Worm (Caenorhabditis elegans): ENCODE data around the gene ZC404.15.

The ZC404.15 gene

DNA sequence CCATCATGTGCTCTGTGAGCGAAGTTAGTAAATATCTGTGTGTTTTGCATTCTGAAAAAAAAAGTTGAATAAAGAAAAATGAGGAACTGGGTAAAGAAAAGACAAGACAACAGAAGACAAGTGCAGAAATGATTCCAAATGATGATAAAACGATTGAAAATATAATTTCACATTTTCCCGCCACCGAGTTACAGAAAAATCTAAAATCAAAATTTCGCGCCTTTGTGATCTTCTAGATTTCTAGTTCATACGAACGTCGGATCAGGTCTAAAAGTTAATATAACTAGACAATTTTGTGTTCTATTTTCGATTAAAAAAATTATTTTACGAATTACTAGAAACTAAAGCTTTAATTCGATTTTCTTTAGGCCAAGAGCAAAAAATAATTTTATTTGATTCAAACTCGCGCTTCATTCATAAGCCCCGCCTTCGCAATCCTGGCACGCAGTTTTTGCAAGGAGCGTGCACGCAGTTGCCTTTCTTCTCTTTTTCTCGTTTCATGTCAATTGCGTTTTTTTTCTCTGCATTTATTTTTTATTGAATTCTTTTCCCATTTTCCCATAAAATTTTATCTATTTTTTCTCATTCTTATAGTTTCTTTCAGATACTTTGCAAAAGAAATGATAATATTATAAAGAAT is 4.7 kb downstream of the ZC404.15 start, which contains the start of the genes spn-4 and spe-39 (continued):
- TF ChIP-seq grh-1 (GFP tag; IDR thresholded peaks at IDR 0.05) (peak; percentile 35), alr-1 (tag; optimal IDR thresholded peaks at IDR 0.05; ENCODE audit: borderline replicate concordance) (no peak), ztf-11 (tag; optimal IDR thresholded peaks at IDR 0.05) (peak in 1 of 2 experiments; percentile 72)

DNA sequence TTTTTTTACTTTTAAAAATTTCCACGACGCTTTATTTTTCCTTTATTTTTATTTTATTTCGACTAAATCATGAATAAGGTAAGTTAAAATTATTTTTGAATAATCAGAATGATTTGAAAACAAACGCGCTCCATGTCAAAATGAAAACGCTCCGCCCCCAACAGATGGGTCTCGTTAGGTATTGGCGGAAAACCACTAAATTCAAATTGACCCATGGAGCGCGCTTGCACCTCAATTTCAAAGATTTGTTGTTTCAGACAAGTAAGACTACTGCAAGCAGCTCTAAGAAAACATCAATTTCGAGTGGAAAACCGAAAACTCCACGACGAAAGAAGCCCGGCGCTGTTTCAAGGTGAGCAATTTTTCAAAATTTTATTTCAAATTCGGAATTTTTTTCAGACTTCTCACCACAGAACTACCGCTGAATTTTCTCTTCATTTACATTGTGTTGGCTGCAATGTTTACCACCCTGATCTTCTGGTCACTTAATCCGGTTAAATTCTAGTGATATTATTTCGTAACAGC is 7.7 kb downstream of the ZC404.15 start, which contains the start of gene ZC404.2:
Gene ZC404.2 (plus strand): TSS at position 47 of the 525 bp plus-strand sequence.
- TF ChIP-seq efl-1 (optimal IDR thresholded peaks at IDR 0.05) (peak in 1 of 2 experiments; percentile 68), efl-1 (GFP tag; optimal IDR thresholded peaks at IDR 0.05 in 1 of 2) (peak; percentile 38 to 86), lin-35 (GFP tag; optimal IDR thresholded peaks at IDR 0.05) (peak in 1 of 2 experiments; percentile 30), dpl-1 (GFP tag; optimal IDR thresholded peaks at IDR 0.05) (peak in 1 of 3 experiments; percentile 43), sptf-1 (tag; optimal IDR thresholded peaks at IDR 0.05) (no peak)

DNA sequence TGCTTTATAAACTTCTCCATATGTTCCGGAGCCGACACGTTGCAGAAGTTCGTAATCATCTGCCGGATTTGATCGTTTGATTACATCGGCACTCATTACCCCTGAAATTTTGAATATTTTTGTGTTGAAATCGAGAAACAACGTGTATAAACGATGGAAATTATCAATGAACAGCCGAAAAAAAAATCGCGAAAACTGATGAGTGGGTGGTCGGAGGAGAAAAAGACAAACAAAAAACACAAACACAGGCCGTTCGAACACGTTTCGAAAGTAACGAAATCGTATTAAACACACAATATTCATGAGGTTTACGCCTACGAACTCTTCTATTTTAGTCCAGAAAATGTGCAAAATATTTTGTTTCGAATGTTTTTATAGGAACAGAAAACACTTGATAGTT is 12.3 kb downstream of the ZC404.15 start, which contains the start of gene gck-2:
Gene gck-2 (minus strand): TSS at position 101 of the 400 bp plus-strand sequence.
- TF ChIP-seq nhr-28 (tag; optimal IDR thresholded peaks at IDR 0.05), result no peak
- TF ChIP-seq unc-130 (tag; optimal IDR thresholded peaks at IDR 0.05), result no peak
- TF ChIP-seq aha-1 (tag; optimal IDR thresholded peaks at IDR 0.05), result no peak
- TF ChIP-seq vab-15 (tag; optimal IDR thresholded peaks at IDR 0.05), result no peak
- TF ChIP-seq ceh-8 (GFP tag; optimal IDR thresholded peaks at IDR 0.05), result no peak
- no peak for TF ChIP-seq unc-98 (GFP tag; IDR thresholded peaks at IDR 0.05)
- no peak for TF ChIP-seq elt-2 (tag; optimal IDR thresholded peaks at IDR 0.05)
- no peak for TF ChIP-seq dsc-1 (tag; optimal IDR thresholded peaks at IDR 0.05)
- no peak for TF ChIP-seq snu-23 (GFP tag; optimal IDR thresholded peaks at IDR 0.05)
- no peak for TF ChIP-seq swsn-7 (tag; optimal IDR thresholded peaks at IDR 0.05)
- TF ChIP-seq ets-5 (GFP tag; IDR thresholded peaks at IDR 0.05), result no peak
- TF ChIP-seq lin-13 (GFP tag; optimal IDR thresholded peaks at IDR 0.05), result no peak
- no peak for TF ChIP-seq grh-1 (GFP tag; IDR thresholded peaks at IDR 0.05)
- no peak for TF ChIP-seq tbx-2 (tag; optimal IDR thresholded peaks at IDR 0.05)

DNA sequence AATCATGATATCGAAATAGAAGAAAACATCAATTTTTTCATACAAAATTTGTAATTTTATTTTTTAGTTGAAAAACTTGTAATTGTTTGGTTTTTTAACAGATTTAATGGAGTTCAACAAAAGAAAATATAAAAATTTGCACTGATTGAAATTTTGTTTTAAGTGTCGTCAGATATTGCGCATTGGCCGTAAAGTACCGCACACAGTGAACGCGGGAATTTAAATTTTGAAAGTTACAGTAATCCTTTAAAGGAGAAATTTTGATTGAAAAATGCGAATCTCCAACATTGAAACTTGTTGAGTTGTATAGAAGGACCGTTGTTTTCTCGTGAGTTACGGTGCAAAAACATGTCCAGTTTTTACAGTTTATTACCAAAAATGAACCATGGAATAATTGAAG is 12.7 kb downstream of the ZC404.15 start:
- TF ChIP-seq lin-15B (tag; optimal IDR thresholded peaks at IDR 0.05), result no peak
- peak in 1 of 2 experiments; percentile 41 for TF ChIP-seq lsy-2 (tag; optimal IDR thresholded peaks at IDR 0.05)
- no peak for TF ChIP-seq nhr-77 (tag; optimal IDR thresholded peaks at IDR 0.05)
- peak in 2 of 3 experiments; percentile 26 to 70 for TF ChIP-seq dpl-1 (GFP tag; optimal IDR thresholded peaks at IDR 0.05)
- TF ChIP-seq mep-1 (tag; optimal IDR thresholded peaks at IDR 0.05), result no peak
- TF ChIP-seq F16B12.6 (tag; optimal IDR thresholded peaks at IDR 0.05), result peak; percentile 31
- peak; percentile 7 to 60 for TF ChIP-seq lin-35 (GFP tag; optimal IDR thresholded peaks at IDR 0.05)
- peak in 1 of 2 experiments; percentile 48 for TF ChIP-seq efl-1 (optimal IDR thresholded peaks at IDR 0.05)
- TF ChIP-seq efl-1 (GFP tag; optimal IDR thresholded peaks at IDR 0.05 in 1 of 2), result peak; percentile 8 to 64
- TF ChIP-seq efl-3 (GFP tag; optimal IDR thresholded peaks at IDR 0.05), result no peak

DNA sequence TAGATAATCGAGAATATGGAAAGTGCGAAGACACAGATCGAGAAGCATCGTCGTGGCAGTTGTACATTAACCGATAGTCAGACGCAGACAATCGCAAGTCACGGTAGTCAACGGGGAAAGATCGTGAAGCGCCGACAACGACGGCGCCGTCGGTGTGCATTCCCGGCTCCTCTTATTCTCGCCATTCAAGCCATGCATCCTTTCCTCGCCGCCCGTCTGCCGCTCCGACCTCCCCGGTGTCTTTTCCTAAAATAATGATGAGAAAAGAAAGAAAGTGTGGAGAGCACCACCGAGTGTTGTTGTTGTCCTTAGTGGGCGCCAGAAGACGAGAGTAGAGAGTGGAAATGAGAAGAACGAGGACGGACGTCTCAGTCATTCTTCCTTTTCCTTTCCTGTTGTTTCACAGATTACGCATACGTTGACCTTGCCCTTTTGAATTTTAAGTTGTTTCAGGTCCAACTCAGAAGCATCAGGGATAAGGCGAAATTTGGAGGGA is 13.5 kb downstream of the ZC404.15 start, which contains the start of gene ZC404.1:
Gene ZC404.1 (plus strand): TSS at position 446 of the 496 bp plus-strand sequence.
- no peak for TF ChIP-seq blmp-1 (tag; optimal IDR thresholded peaks at IDR 0.05)
- TF ChIP-seq zag-1 (tag; optimal IDR thresholded peaks at IDR 0.05), result no peak
- no peak for TF ChIP-seq nhr-28 (tag; optimal IDR thresholded peaks at IDR 0.05)
- peak; percentile 1 for TF ChIP-seq unc-86 (tag; optimal IDR thresholded peaks at IDR 0.05)
- TF ChIP-seq snpc-4 (tag; optimal IDR thresholded peaks at IDR 0.05), result peak; percentile 24
- peak; percentile 3 to 8 for TF ChIP-seq efl-1 (optimal IDR thresholded peaks at IDR 0.05)
- TF ChIP-seq efl-1 (GFP tag; optimal IDR thresholded peaks at IDR 0.05 in 1 of 2), result peak in 1 of 2 experiments; percentile 49
- peak in 1 of 2 experiments; percentile 22 for TF ChIP-seq lsy-2 (tag; optimal IDR thresholded peaks at IDR 0.05)
- peak; percentile 21 for TF ChIP-seq swsn-7 (tag; optimal IDR thresholded peaks at IDR 0.05)
- TF ChIP-seq nhr-71 (tag; optimal IDR thresholded peaks at IDR 0.05), result peak; percentile 36
- no peak for TF ChIP-seq nhr-19 (GFP tag; conservative IDR thresholded peaks at IDR 0.05)
- TF ChIP-seq dsc-1 (tag; optimal IDR thresholded peaks at IDR 0.05), result no peak
- TF ChIP-seq lin-35 (GFP tag; optimal IDR thresholded peaks at IDR 0.05), result peak in 1 of 2 experiments; percentile 3
- TF ChIP-seq fkh-8 (tag; optimal IDR thresholded peaks at IDR 0.05), result peak; percentile 64
- TF ChIP-seq lin-14 (GFP tag; optimal IDR thresholded peaks at IDR 0.05), result peak; percentile 74
- TF ChIP-seq ceh-82 (tag; optimal IDR thresholded peaks at IDR 0.05), result peak in 1 of 3 experiments; percentile 23
- TF ChIP-seq nhr-47 (tag; optimal IDR thresholded peaks at IDR 0.05), result peak; percentile 12
